Worm (Caenorhabditis elegans) whole organism, L1 larva: ENCODE results near the gene F55B11.4.

Source experiments
- ama-1 ChIP-seq: fragments of 150-350 bp; optimal IDR thresholded peaks from 2 replicates; lab custom pipeline; 2014
- fkh-10 ChIP-seq: sonication (generic microtip); optimal IDR thresholded peaks from 2 replicates; lab custom pipeline; 2017; ENCODE audit warnings: missing biosample characterization, missing genetic modification reagents, missing genetic modification characterization
- lin-13 ChIP-seq: fragments of 150-350 bp; optimal IDR thresholded peaks from 2 replicates; lab custom pipeline; 2014; ENCODE audit warnings: missing biosample characterization, missing genetic modification reagents, missing genetic modification characterization
- nhr-47 ChIP-seq: sonication (generic microtip); optimal IDR thresholded peaks from 2 replicates; lab custom pipeline; 2016; ENCODE audit warnings: mild to moderate bottlenecking, missing genetic modification characterization, moderate library complexity, missing compliant biosample characterization
- nhr-77 ChIP-seq: fragments of 150-350 bp; optimal IDR thresholded peaks from 2 replicates; lab custom pipeline; 2014; ENCODE audit warnings: missing biosample characterization, missing genetic modification characterization

DNA sequence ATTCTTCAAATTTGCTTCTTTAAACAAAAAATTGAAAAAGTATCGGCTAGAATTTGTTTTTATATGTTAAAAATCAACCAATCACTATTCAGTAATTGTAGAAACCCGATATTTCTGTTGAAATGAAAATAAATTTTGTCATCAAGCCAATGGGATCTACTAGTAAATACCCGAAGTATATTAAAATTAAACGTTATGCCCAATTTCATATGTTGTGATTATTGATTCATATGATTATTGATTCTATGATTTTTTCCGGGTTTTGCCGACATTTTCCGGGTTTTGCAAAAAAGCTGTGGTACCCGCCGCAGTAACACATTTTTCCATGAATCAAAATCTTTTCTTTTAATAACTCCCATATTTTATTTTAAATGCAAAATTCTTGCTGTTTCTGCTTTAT, 35.2 kb downstream of the F55B11.4 start:
- TF ChIP-seq nhr-47 (tag; lab: Kevin White, UChicago) (no peak), ama-1 (lab: Kevin White, UChicago) (no peak), fkh-10 (GFP tag; lab: Kevin White, UChicago) (no peak), lin-13 (GFP tag; lab: Kevin White, UChicago) (no peak), nhr-77 (tag; lab: Kevin White, UChicago) (no peak)
